Worm (Caenorhabditis elegans) whole organism, early embryonic: Measurements from ENCODE around the gene F48E3.6.

Experiments
- ama-1 ChIP-seq: fragments of 150-350 bp; optimal IDR thresholded peaks from 2 replicates; lab custom pipeline; 2014
- hnd-1 ChIP-seq: sonication (generic microtip); optimal IDR thresholded peaks from 2 replicates; lab custom pipeline; 2016; ENCODE audit warnings: missing genetic modification characterization, missing compliant biosample characterization
- sea-1 ChIP-seq: fragments of 200-800 bp; sonication (Bioruptor generic); conservative IDR thresholded peaks from 2 replicates; pipeline ENCODE4 v1.3.6; 2022; ENCODE audit warnings: missing genetic modification characterization, missing compliant biosample characterization

DNA sequence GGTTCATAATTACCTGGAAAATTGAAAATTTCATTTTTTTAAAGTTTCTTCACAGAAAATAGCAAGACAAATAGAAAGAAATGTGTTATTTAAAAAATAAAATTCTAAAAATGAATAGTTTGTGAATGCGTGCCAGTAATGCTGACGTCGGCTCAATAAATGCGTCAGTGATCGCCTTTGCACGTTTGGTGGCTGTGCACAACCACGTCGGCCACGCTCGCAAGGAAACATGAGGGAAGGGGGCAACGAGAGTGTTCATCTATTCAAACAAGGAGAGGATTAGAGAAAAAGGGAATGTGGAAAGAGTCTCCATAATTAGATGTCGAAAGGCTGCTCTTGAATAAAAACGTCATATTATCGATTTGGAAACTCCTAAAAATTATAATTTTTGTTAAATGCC is 1.7 kb downstream of the F48E3.6 start, which contains the start of gene uggt-1:
- TF ChIP-seq ama-1 (no peak), hnd-1 (tag; lab: Kevin White, UChicago) (no peak), sea-1 (GFP tag; lab: Robert Waterston, UW) (peak; percentile 71)
